Fruit fly (Drosophila melanogaster) whole organism, adult: ENCODE measurements around the gene Rox8.
A peak's percentile ranks its signal among the peaks of the same experiment; 100 is the strongest.

Experiments
- CG11617 ChIP-seq: fragments of 200-800 bp; sonication (Bioruptor generic); optimal IDR thresholded peaks from 2 replicates; lab custom pipeline; 2017; ENCODE audit warnings: mild to moderate bottlenecking, missing biosample characterization, missing genetic modification reagents, missing genetic modification characterization
- CG12768 ChIP-seq: fragments of 200-800 bp; sonication (Bioruptor generic); optimal IDR thresholded peaks from 2 replicates; lab custom pipeline; 2017; ENCODE audit warnings: missing biosample characterization, missing genetic modification characterization, mild to moderate bottlenecking, moderate library complexity, missing genetic modification reagents
- CG14711 ChIP-seq: fragments of 200-800 bp; sonication (Bioruptor generic); optimal IDR thresholded peaks from 2 replicates; lab custom pipeline; 2018; ENCODE audit warnings: missing biosample characterization, mild to moderate bottlenecking, missing genetic modification characterization, moderate library complexity
- CG1620 ChIP-seq: fragments of 200-800 bp; sonication (Bioruptor generic); optimal IDR thresholded peaks from 2 replicates; lab custom pipeline; 2016; ENCODE audit warnings: missing biosample characterization, missing genetic modification characterization
- CG33017 ChIP-seq: fragments of 200-800 bp; sonication (Bioruptor generic); optimal IDR thresholded peaks from 2 replicates; lab custom pipeline; 2018; ENCODE audit warnings: missing biosample characterization, mild to moderate bottlenecking, missing genetic modification characterization, moderate library complexity
- CG5204 ChIP-seq: fragments of 200-800 bp; sonication (Bioruptor generic); optimal IDR thresholded peaks from 2 replicates; lab custom pipeline; 2016; ENCODE audit warnings: missing biosample characterization, missing genetic modification characterization
- CG7045 ChIP-seq: fragments of 200-800 bp; sonication (Bioruptor generic); optimal IDR thresholded peaks from 2 replicates; lab custom pipeline; 2017; ENCODE audit warnings: missing biosample characterization, mild to moderate bottlenecking, missing genetic modification characterization
- CG7101 ChIP-seq: fragments of 200-800 bp; sonication (Bioruptor generic); optimal IDR thresholded peaks from 2 replicates; lab custom pipeline; 2018; ENCODE audit warnings: missing biosample characterization, mild to moderate bottlenecking, missing genetic modification characterization, moderate library complexity
- Clk ChIP-seq: fragments of 200-800 bp; sonication (Bioruptor generic); optimal IDR thresholded peaks from 2 replicates; lab custom pipeline; 2017; ENCODE audit warnings: missing biosample characterization, missing genetic modification characterization
- Crg-1 ChIP-seq: fragments of 200-800 bp; sonication (Bioruptor generic); optimal IDR thresholded peaks from 2 replicates; lab custom pipeline; 2016; ENCODE audit warnings: missing biosample characterization, missing genetic modification characterization
- Hr96 ChIP-seq: fragments of 200-800 bp; sonication (Bioruptor generic); optimal IDR thresholded peaks from 2 replicates; lab custom pipeline; 2016; ENCODE audit warnings: missing biosample characterization, missing genetic modification characterization
- Mnt ChIP-seq: fragments of 200-800 bp; sonication (Bioruptor generic); optimal IDR thresholded peaks from 2 replicates; lab custom pipeline; 2016; ENCODE audit warnings: missing biosample characterization, mild to moderate bottlenecking, missing genetic modification characterization
- bab1 ChIP-seq: fragments of 200-800 bp; sonication (Bioruptor generic); optimal IDR thresholded peaks from 3 replicates; lab custom pipeline; 2019; ENCODE audit warnings: missing biosample characterization, mild to moderate bottlenecking, missing genetic modification characterization, moderate library complexity
- cic ChIP-seq: fragments of 200-800 bp; sonication (Bioruptor generic); optimal IDR thresholded peaks from 2 replicates; lab custom pipeline; 2017; ENCODE audit warnings: missing biosample characterization, mild to moderate bottlenecking, missing genetic modification characterization, moderate library complexity
- cnc ChIP-seq, 2 experiments: fragments of >200 bp; optimal IDR thresholded peaks; 2 replicates each; lab custom pipeline; 2017
- kay ChIP-seq: fragments of 200-800 bp; sonication (Bioruptor generic); peaks from one replicate; lab custom pipeline; 2016; ENCODE audit warnings: missing biosample characterization, missing genetic modification characterization, borderline replicate concordance
- ovo ChIP-seq: fragments of 200-800 bp; sonication (Bioruptor generic); optimal IDR thresholded peaks from 2 replicates; lab custom pipeline; 2016; ENCODE audit warnings: missing biosample characterization, missing genetic modification characterization
- pad ChIP-seq: fragments of 200-800 bp; sonication (Bioruptor generic); optimal IDR thresholded peaks from 3 replicates; lab custom pipeline; 2017; ENCODE audit warnings: missing biosample characterization, missing genetic modification characterization, mild to moderate bottlenecking, moderate library complexity, missing genetic modification reagents
- tj ChIP-seq: fragments of 200-800 bp; sonication (Bioruptor generic); optimal IDR thresholded peaks from 3 replicates; lab custom pipeline; 2017; ENCODE audit warnings: missing biosample characterization, mild to moderate bottlenecking, missing genetic modification characterization, moderate library complexity
- toe ChIP-seq: fragments of 200-800 bp; sonication (Bioruptor generic); optimal IDR thresholded peaks from 2 replicates; lab custom pipeline; 2016; ENCODE audit warnings: missing biosample characterization, missing genetic modification characterization

The Rox8 gene

DNA sequence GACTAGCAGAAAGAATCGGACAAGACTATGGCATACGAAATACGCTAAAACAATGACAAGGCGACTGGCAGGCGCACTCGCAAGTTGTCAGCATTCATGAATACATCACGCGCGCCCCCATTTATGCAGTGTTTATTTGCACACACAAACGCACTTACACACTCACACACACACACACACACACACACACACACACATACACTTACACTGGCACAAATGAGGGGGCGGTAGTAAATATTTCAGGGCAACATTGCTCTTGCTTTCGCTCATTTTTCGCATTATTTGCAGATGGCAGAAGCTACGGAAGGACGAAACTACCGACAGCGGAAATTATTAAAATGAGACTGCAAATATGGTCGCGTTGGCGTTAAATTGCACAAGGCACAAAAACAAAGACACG is 31.5 kb upstream of the Rox8 start:
- TF ChIP-seq pad (GFP tag; lab: Kevin White, UChicago) (no peak), kay (GFP tag; lab: Kevin White, UChicago) (no peak), toe (GFP tag; lab: Kevin White, UChicago) (no peak), bab1 (GFP tag; lab: Kevin White, UChicago) (no peak), Crg-1 (GFP tag; lab: Kevin White, UChicago) (no peak), Clk (GFP tag; lab: Kevin White, UChicago) (no peak), CG1620 (no peak), tj (no peak), CG5204 (GFP tag; lab: Kevin White, UChicago) (no peak), cnc (optimal IDR thresholded peaks at IDR 0.05; lab: Kevin White, UChicago) (no peak), CG14711 (tag; lab: Kevin White, UChicago) (no peak), CG7101 (tag; lab: Kevin White, UChicago) (no peak), CG7045 (GFP tag; lab: Kevin White, UChicago) (no peak)

DNA sequence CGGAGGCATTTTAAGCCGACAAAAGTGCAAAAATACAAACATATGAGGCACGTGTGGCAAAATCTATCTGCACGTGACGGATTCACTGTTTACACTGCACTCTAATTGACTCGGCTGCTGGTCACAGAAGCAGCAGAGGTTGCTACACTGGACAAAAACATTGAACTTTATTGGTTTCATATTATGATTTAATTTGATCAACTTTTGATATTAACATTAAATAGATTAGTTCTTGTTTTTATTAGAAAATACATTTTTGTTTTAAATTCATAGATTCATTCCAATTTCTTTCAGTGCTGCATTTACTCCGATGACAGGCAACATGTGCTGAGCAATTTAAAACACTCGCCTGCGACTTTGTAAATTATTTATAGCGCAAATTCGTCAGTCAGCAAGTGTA is 31.0 kb upstream of the Rox8 start:
- TF ChIP-seq CG5204 (GFP tag; lab: Kevin White, UChicago) (no peak), Clk (GFP tag; lab: Kevin White, UChicago) (no peak), bab1 (GFP tag; lab: Kevin White, UChicago) (peak; percentile 5), cnc (optimal IDR thresholded peaks at IDR 0.05; lab: Kevin White, UChicago) (no peak), CG33017 (no peak), tj (no peak), pad (GFP tag; lab: Kevin White, UChicago) (no peak), CG7101 (tag; lab: Kevin White, UChicago) (no peak), CG7045 (GFP tag; lab: Kevin White, UChicago) (no peak), Crg-1 (GFP tag; lab: Kevin White, UChicago) (no peak), cic (GFP tag; lab: Kevin White, UChicago) (no peak), CG11617 (no peak), toe (GFP tag; lab: Kevin White, UChicago) (no peak), CG1620 (peak; percentile 7), Hr96 (GFP tag; lab: Kevin White, UChicago) (no peak), kay (GFP tag; lab: Kevin White, UChicago) (peak; percentile 34), CG14711 (tag; lab: Kevin White, UChicago) (peak; percentile 16), CG12768 (no peak), ovo (GFP tag; lab: Kevin White, UChicago) (no peak), Mnt (no peak)

DNA sequence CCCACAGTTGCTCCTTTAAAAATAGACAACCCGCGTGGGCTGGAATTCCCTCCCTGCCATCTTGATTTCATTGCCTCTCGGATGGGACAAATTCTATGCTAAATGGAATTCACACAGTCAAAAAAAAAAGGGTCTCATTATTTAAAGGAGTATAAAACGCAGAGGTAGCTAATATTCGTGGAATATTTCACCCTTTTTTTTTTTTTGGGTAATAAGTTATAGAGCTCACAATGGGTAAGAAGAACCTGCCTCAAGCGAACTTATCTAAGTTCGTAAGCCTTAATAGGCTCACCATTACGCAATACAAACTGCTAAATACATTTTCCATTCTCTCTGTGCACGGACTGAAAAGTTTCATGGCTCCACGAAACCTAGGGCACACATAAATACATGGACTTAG is 25.6 kb upstream of the Rox8 start:
- TF ChIP-seq bab1 (GFP tag; lab: Kevin White, UChicago) (no peak), CG7101 (tag; lab: Kevin White, UChicago) (no peak), kay (GFP tag; lab: Kevin White, UChicago) (no peak), Crg-1 (GFP tag; lab: Kevin White, UChicago) (no peak), cnc (optimal IDR thresholded peaks at IDR 0.05; lab: Kevin White, UChicago) (no peak), CG11617 (no peak), toe (GFP tag; lab: Kevin White, UChicago) (no peak), Mnt (no peak), Clk (GFP tag; lab: Kevin White, UChicago) (no peak), tj (no peak), CG14711 (tag; lab: Kevin White, UChicago) (no peak), ovo (GFP tag; lab: Kevin White, UChicago) (no peak), CG5204 (GFP tag; lab: Kevin White, UChicago) (no peak), Hr96 (GFP tag; lab: Kevin White, UChicago) (no peak), CG12768 (no peak)

DNA sequence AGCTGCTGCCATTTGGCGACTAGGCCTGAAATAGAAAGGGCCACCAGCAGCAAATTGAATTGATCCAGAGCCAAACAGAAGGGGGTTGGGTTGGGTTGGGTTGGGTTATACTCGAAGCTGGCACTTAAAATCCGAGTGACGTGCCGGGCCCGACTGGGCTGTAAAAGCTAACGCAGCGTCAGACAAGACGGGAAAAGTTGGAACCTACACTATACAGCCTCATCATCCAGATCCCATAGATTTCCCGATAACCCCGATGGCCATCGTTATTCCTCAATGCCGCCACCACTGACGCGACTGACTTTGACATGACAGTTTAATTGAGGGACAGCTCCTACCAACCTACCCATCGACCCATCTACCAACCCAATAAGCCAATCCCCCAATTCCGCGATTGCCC is 21.9 kb upstream of the Rox8 start:
- TF ChIP-seq kay (GFP tag; lab: Kevin White, UChicago) (no peak), CG1620 (no peak), CG33017 (no peak), CG7045 (GFP tag; lab: Kevin White, UChicago) (no peak), Hr96 (GFP tag; lab: Kevin White, UChicago) (no peak)

DNA sequence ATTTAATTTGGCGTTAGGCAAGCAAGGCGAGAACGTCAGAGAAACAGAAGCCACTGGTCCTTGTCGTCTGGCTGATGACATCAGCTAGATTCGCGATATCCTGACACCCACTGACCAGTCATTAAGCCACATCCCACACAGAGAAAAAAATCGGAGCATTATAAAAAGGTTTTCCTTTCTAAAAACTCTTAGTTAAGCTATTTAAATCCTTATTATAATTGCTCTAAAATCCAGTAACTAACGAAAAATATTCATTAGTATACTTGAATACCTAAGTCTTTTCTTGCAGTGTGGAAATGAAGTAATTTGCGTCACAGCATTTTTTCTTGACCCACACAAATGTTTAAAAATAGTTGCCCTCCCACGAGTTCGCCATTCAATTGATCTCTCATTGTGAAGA is 20.8 kb upstream of the Rox8 start:
- TF ChIP-seq bab1 (GFP tag; lab: Kevin White, UChicago) (no peak), CG14711 (tag; lab: Kevin White, UChicago) (no peak), CG12768 (no peak), Hr96 (GFP tag; lab: Kevin White, UChicago) (no peak)

DNA sequence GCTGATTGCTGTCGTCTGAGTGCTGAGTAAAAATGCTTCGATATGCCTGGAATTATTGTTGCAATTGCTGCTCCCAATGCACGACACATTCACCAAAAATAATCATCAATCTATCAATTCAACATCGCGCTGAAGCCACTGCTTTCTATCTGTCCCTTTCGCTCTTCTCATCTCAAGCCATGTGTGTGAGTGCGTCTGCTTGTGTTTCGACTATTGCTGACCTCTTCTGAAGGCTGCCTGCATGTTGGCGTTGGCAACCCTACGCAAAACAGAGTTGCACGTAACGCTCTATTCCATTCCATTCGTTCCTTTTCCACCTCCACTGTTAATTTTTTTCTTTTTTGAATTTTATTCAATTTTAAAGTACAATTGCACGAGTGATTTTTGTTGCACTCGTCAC is 17.7 kb upstream of the Rox8 start:
- TF ChIP-seq cic (GFP tag; lab: Kevin White, UChicago) (no peak), kay (GFP tag; lab: Kevin White, UChicago) (no peak), Mnt (no peak), ovo (GFP tag; lab: Kevin White, UChicago) (no peak), CG11617 (no peak), pad (GFP tag; lab: Kevin White, UChicago) (no peak), cnc (optimal IDR thresholded peaks at IDR 0.05; lab: Kevin White, UChicago) (no peak), CG1620 (no peak), CG7045 (GFP tag; lab: Kevin White, UChicago) (no peak), CG14711 (tag; lab: Kevin White, UChicago) (no peak), CG7101 (tag; lab: Kevin White, UChicago) (no peak), CG33017 (no peak), Crg-1 (GFP tag; lab: Kevin White, UChicago) (no peak), CG12768 (no peak), CG5204 (GFP tag; lab: Kevin White, UChicago) (no peak)

DNA sequence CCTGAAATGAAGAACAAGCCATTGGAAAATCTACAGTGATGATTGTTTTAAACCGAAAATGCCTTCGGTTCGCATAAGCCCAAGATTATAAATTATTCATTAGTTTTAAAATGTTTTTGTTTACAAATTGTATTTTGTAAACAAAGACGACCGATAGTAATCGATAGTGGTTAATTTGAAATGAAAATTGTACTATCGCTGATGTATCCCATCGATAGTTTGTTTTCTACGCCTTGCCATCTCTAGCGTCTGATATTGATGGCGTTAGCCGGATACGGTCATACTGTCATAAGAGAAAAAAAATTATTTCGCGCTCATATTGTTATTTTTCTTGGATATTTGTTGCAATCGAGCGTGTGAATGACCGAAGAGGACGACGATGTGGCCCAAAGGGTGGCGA is 10.0 kb upstream of the Rox8 start, which contains the start of gene SMC1:
TSS of gene SMC1 (plus strand) at position 247 of the 400 bp plus-strand sequence.
- no peak for TF ChIP-seq kay (GFP tag; lab: Kevin White, UChicago)
- peak; percentile 54 for TF ChIP-seq CG7101 (tag; lab: Kevin White, UChicago)
- no peak for TF ChIP-seq pad (GFP tag; lab: Kevin White, UChicago)
- no peak for TF ChIP-seq CG5204 (GFP tag; lab: Kevin White, UChicago)
- peak; percentile 72 for TF ChIP-seq bab1 (GFP tag; lab: Kevin White, UChicago)
- TF ChIP-seq Mnt = peak; percentile 40
- TF ChIP-seq ovo (GFP tag; lab: Kevin White, UChicago) = no peak
- TF ChIP-seq Crg-1 (GFP tag; lab: Kevin White, UChicago) = peak; percentile 49
- TF ChIP-seq CG11617 = peak; percentile 21
- TF ChIP-seq cnc (optimal IDR thresholded peaks at IDR 0.05; lab: Kevin White, UChicago) = no peak
- peak; percentile 66 for TF ChIP-seq CG1620
- TF ChIP-seq CG14711 (tag; lab: Kevin White, UChicago) = peak; percentile 6
- peak; percentile 35 for TF ChIP-seq CG7045 (GFP tag; lab: Kevin White, UChicago)
- peak; percentile 59 for TF ChIP-seq Clk (GFP tag; lab: Kevin White, UChicago)
- peak; percentile 81 for TF ChIP-seq cic (GFP tag; lab: Kevin White, UChicago)
- peak; percentile 33 for TF ChIP-seq tj
